Comparison of ENCODE assay signal across 1 fruit fly cellular context in genomic region chrX:11905144-11905543, dm6.
TF ChIP-seq lines count a peak whose summit lies in the region.

Upf1 (minus strand) TSS chrX:11905371.

TF ChIP-seq in whole organism, embryonic, 481 proteins besides CTCF, POLR2A, EP300 and RAD21 (continued from another document):
- TF ChIP-seq luna (GFP tag; optimal IDR thresholded peaks at IDR 0.05; lab: Kevin White, UChicago) = no peak
- TF ChIP-seq CG10431 (GFP tag; optimal IDR thresholded peaks at IDR 0.05; lab: Kevin White, UChicago) = no peak
- TF ChIP-seq CG8944 (GFP tag; optimal IDR thresholded peaks at IDR 0.05; lab: Kevin White, UChicago) = no peak
- TF ChIP-seq CG14860 (GFP tag; IDR thresholded peaks at IDR 0.05; lab: Robert Waterston, UW; ENCODE audit: partially characterized antibody) = peak; percentile 90
- TF ChIP-seq CG30020 (tag; optimal IDR thresholded peaks at IDR 0.05; lab: Kevin White, UChicago) = peak; percentile 49
- TF ChIP-seq CG17186 (GFP tag; optimal IDR thresholded peaks at IDR 0.05; lab: Kevin White, UChicago) = peak; percentile 22
- no peak for TF ChIP-seq gem (tag; optimal IDR thresholded peaks at IDR 0.05; lab: Kevin White, UChicago)
- TF ChIP-seq Atf3 (GFP tag; optimal IDR thresholded peaks at IDR 0.05; lab: Kevin White, UChicago) = no peak
- TF ChIP-seq al (GFP tag; IDR thresholded peaks at IDR 0.05; lab: Robert Waterston, UW) = 0 out of 2 replicates have a peak, but pooled peaks have one; percentile 26
- TF ChIP-seq Dref (GFP tag; IDR thresholded peaks at IDR 0.05; lab: Robert Waterston, UW) = peak; percentile 81
- no peak for TF ChIP-seq zf30C (GFP tag; optimal IDR thresholded peaks at IDR 0.05; lab: Kevin White, UChicago)
- TF ChIP-seq ato (GFP tag; IDR thresholded peaks at IDR 0.05; lab: Robert Waterston, UW; ENCODE audit: partially characterized antibody) = peak; percentile 77
- no peak for TF ChIP-seq Fer3 (tag; optimal IDR thresholded peaks at IDR 0.05; lab: Kevin White, UChicago)
- no peak for TF ChIP-seq aop (GFP tag; IDR thresholded peaks at IDR 0.05; lab: Robert Waterston, UW)
- no peak for TF ChIP-seq CG6765 (GFP tag; optimal IDR thresholded peaks at IDR 0.05; lab: Kevin White, UChicago)
- TF ChIP-seq Ssrp (tag; optimal IDR thresholded peaks at IDR 0.05; lab: Kevin White, UChicago) = no peak
- TF ChIP-seq caup (GFP tag; optimal IDR thresholded peaks at IDR 0.05; lab: Kevin White, UChicago; ENCODE audit: severe bottlenecking) = no peak
- TF ChIP-seq Aef1 (GFP tag; IDR thresholded peaks at IDR 0.05; lab: Robert Waterston, UW) = no peak
- peak; percentile 61 for TF ChIP-seq pzg (GFP tag; optimal IDR thresholded peaks at IDR 0.05; lab: Kevin White, UChicago)
- peak; percentile 36 for TF ChIP-seq CG2116 (GFP tag; optimal IDR thresholded peaks at IDR 0.05; lab: Kevin White, UChicago)
- TF ChIP-seq Hand (GFP tag; optimal IDR thresholded peaks at IDR 0.05; lab: Kevin White, UChicago) = no peak
- peak; percentile 49 for TF ChIP-seq HmgZ (tag; optimal IDR thresholded peaks at IDR 0.05; lab: Kevin White, UChicago)
- no peak for TF ChIP-seq CG4328 (GFP tag; optimal IDR thresholded peaks at IDR 0.05; lab: Kevin White, UChicago)
- no peak for TF ChIP-seq CG17361 (GFP tag; IDR thresholded peaks at IDR 0.05; lab: Robert Waterston, UW)
- peak; percentile 94 for TF ChIP-seq knrl (GFP tag; IDR thresholded peaks at IDR 0.05; lab: Robert Waterston, UW; ENCODE audit: partially characterized antibody)
- peak; percentile 89 for TF ChIP-seq Dll (GFP tag; IDR thresholded peaks at IDR 0.05; lab: Robert Waterston, UW; ENCODE audit: partially characterized antibody)
